Fruit fly (Drosophila melanogaster) whole organism, embryonic: ENCODE results near the gene CG14043.
A peak's percentile ranks its signal among the peaks of the same experiment; 100 is the strongest.

ENCODE experiments used
- Bdp1 ChIP-seq: fragments of 200-800 bp; sonication (Bioruptor generic); optimal IDR thresholded peaks from 3 replicates; lab custom pipeline; 2016; ENCODE audit warnings: missing biosample characterization, missing genetic modification characterization
- CG10654 ChIP-seq: fragments of 200-800 bp; sonication (Bioruptor generic); optimal IDR thresholded peaks from 2 replicates; lab custom pipeline; 2016; ENCODE audit warnings: missing biosample characterization, missing genetic modification characterization
- CG11504 ChIP-seq: fragments of 200-800 bp; sonication (Bioruptor generic); optimal IDR thresholded peaks from 3 replicates; lab custom pipeline; 2019; ENCODE audit warnings: missing biosample characterization, mild to moderate bottlenecking, missing genetic modification characterization, moderate library complexity
- CG13624 ChIP-seq: fragments of 200-800 bp; sonication (Bioruptor generic); optimal IDR thresholded peaks from 2 replicates; lab custom pipeline; 2016; ENCODE audit warnings: missing biosample characterization, missing genetic modification characterization
- CG15514 ChIP-seq: fragments of 200-800 bp; sonication (Bioruptor generic); optimal IDR thresholded peaks from 3 replicates; lab custom pipeline; 2017; ENCODE audit warnings: missing biosample characterization, missing genetic modification characterization, mild to moderate bottlenecking, moderate library complexity, missing genetic modification reagents
- CG2120 ChIP-seq: fragments of 200-800 bp; sonication (Bioruptor generic); optimal IDR thresholded peaks from 3 replicates; lab custom pipeline; 2016; ENCODE audit warnings: missing biosample characterization, missing genetic modification characterization
- CG2678 ChIP-seq: fragments of 200-800 bp; sonication (Bioruptor generic); optimal IDR thresholded peaks from 3 replicates; lab custom pipeline; 2019; ENCODE audit warnings: missing biosample characterization, mild to moderate bottlenecking, missing genetic modification characterization, moderate library complexity
- CG2889 ChIP-seq: fragments of 200-800 bp; sonication (Bioruptor generic); IDR thresholded peaks from 3 replicates; pipeline ENCODE4 v1.3.6; 2022; ENCODE audit warnings: missing biosample characterization, missing genetic modification characterization
- CG3281 ChIP-seq: fragments of 200-800 bp; sonication (Bioruptor generic); optimal IDR thresholded peaks from 3 replicates; lab custom pipeline; 2017; ENCODE audit warnings: missing biosample characterization, mild to moderate bottlenecking, missing genetic modification characterization
- CG3726 ChIP-seq: fragments of 200-800 bp; sonication (Bioruptor generic); IDR thresholded peaks from 3 replicates; pipeline ENCODE4, ENCODE4 v1.3.6; 2022; ENCODE audit warnings: missing biosample characterization, missing genetic modification characterization
- CG5180 ChIP-seq: fragments of 200-800 bp; sonication (Bioruptor generic); optimal IDR thresholded peaks from 3 replicates; lab custom pipeline; 2017; ENCODE audit warnings: missing biosample characterization, missing genetic modification characterization, mild to moderate bottlenecking, moderate library complexity, missing genetic modification reagents
- CG6272 ChIP-seq: fragments of 200-800 bp; sonication (Bioruptor generic); IDR thresholded peaks from 2 replicates; pipeline ENCODE4 v1.3.6; 2022; ENCODE audit warnings: missing biosample characterization, missing genetic modification characterization
- CG8478 ChIP-seq: fragments of >200 bp; optimal IDR thresholded peaks from 2 replicates; lab custom pipeline; 2018
- CG8944 ChIP-seq: fragments of 200-800 bp; sonication (Bioruptor generic); optimal IDR thresholded peaks from 3 replicates; lab custom pipeline; 2016; ENCODE audit warnings: missing biosample characterization, missing genetic modification characterization
- Camta ChIP-seq: fragments of 200-800 bp; sonication (Bioruptor generic); optimal IDR thresholded peaks from 2 replicates; lab custom pipeline; 2016; ENCODE audit warnings: missing biosample characterization, missing genetic modification characterization
- CoRest ChIP-seq: fragments of 200-800 bp; sonication (Bioruptor generic); optimal IDR thresholded peaks from 3 replicates; lab custom pipeline; 2018; ENCODE audit warnings: missing biosample characterization, mild to moderate bottlenecking, missing genetic modification characterization, moderate library complexity
- Deaf1 ChIP-seq: fragments of 200-800 bp; optimal IDR thresholded peaks from 3 replicates; lab custom pipeline; 2019; ENCODE audit warnings: missing biosample characterization, mild to moderate bottlenecking, missing genetic modification characterization, moderate library complexity
- Dip3 ChIP-seq: fragments of 200-800 bp; sonication (Bioruptor generic); optimal IDR thresholded peaks from 3 replicates; lab custom pipeline; 2016; ENCODE audit warnings: missing biosample characterization, missing genetic modification characterization
- GATAe ChIP-seq: fragments of 200-800 bp; sonication (Bioruptor generic); conservative IDR thresholded peaks from 2 replicates; pipeline ENCODE4 v1.3.6; 2022; ENCODE audit warnings: missing biosample characterization, missing genetic modification characterization
- Gug ChIP-seq: fragments of 200-800 bp; sonication (Bioruptor generic); IDR thresholded peaks from 4 replicates; pipeline ENCODE4 v1.3.6; 2022; ENCODE audit warnings: missing biosample characterization, missing genetic modification characterization
- H15 ChIP-seq: fragments of 200-800 bp; sonication (Bioruptor generic); IDR thresholded peaks from 3 replicates; pipeline ENCODE4 v1.3.6; 2022; ENCODE audit warnings: missing biosample characterization, missing genetic modification characterization
- HLHmδ ChIP-seq: fragments of 200-800 bp; sonication (Bioruptor generic); optimal IDR thresholded peaks from 2 replicates; lab custom pipeline; 2018; ENCODE audit warnings: missing biosample characterization, mild to moderate bottlenecking, missing genetic modification characterization, moderate library complexity
- Hmx ChIP-seq: fragments of 200-800 bp; sonication (Bioruptor generic); optimal IDR thresholded peaks from 2 replicates; lab custom pipeline; 2016; ENCODE audit warnings: missing biosample characterization, missing genetic modification characterization
- Jarid2 ChIP-seq: fragments of 200-800 bp; sonication (Bioruptor generic); optimal IDR thresholded peaks from 3 replicates; lab custom pipeline; 2017; ENCODE audit warnings: mild to moderate bottlenecking, missing biosample characterization, missing genetic modification reagents, missing genetic modification characterization
- MESR4 ChIP-seq: fragments of 200-800 bp; sonication (Bioruptor generic); optimal IDR thresholded peaks from 2 replicates; lab custom pipeline; 2018; ENCODE audit warnings: missing biosample characterization, mild to moderate bottlenecking, missing genetic modification characterization, moderate library complexity
- Mrtf ChIP-seq: fragments of 200-800 bp; sonication (Bioruptor generic); IDR thresholded peaks from 3 replicates; pipeline ENCODE4 v1.3.6; 2022; ENCODE audit warnings: missing biosample characterization, missing genetic modification characterization
- Nf-YB ChIP-seq: fragments of 200-800 bp; sonication (Bioruptor generic); optimal IDR thresholded peaks from 3 replicates; lab custom pipeline; 2019; ENCODE audit warnings: missing biosample characterization, mild to moderate bottlenecking, missing genetic modification characterization, moderate library complexity
- Oaz ChIP-seq: fragments of 200-800 bp; sonication (Bioruptor generic); IDR thresholded peaks from 2 replicates; pipeline ENCODE4 v1.3.6; 2022; ENCODE audit warnings: missing biosample characterization, missing genetic modification characterization
- Opbp ChIP-seq: fragments of 200-800 bp; sonication (Bioruptor generic); IDR thresholded peaks from 3 replicates; pipeline ENCODE4 v1.3.6; 2022; ENCODE audit warnings: missing biosample characterization, missing genetic modification characterization; ENCODE audit not compliant: partially characterized antibody
- Spps ChIP-seq: fragments of 200-800 bp; sonication (Bioruptor generic); optimal IDR thresholded peaks from 2 replicates; lab custom pipeline; 2018; ENCODE audit warnings: missing biosample characterization, mild to moderate bottlenecking, missing genetic modification characterization
- Taf1 ChIP-seq: fragments of 200-800 bp; sonication (Bioruptor generic); IDR thresholded peaks from 2 replicates; pipeline ENCODE4 v1.3.6; 2022; ENCODE audit warnings: missing biosample characterization, missing genetic modification characterization
- abd-A ChIP-seq: fragments of 200-800 bp; sonication (Bioruptor generic); optimal IDR thresholded peaks from 3 replicates; lab custom pipeline; 2019; ENCODE audit warnings: missing biosample characterization, mild to moderate bottlenecking, missing genetic modification characterization, moderate library complexity
- bigmax ChIP-seq: fragments of 200-800 bp; sonication (Bioruptor generic); optimal IDR thresholded peaks from 2 replicates; lab custom pipeline; 2018; ENCODE audit warnings: missing biosample characterization, mild to moderate bottlenecking, missing genetic modification characterization
- cad ChIP-seq: fragments of >200 bp; optimal IDR thresholded peaks from 2 replicates; lab custom pipeline; 2017; ENCODE audit warnings: missing biosample characterization, missing genetic modification characterization
- kay ChIP-seq: fragments of 200-800 bp; sonication (Bioruptor generic); optimal IDR thresholded peaks from 2 replicates; lab custom pipeline; 2016; ENCODE audit warnings: missing biosample characterization, missing genetic modification characterization
- lab ChIP-seq: fragments of 200-800 bp; sonication (Bioruptor generic); optimal IDR thresholded peaks from 3 replicates; lab custom pipeline; 2017; ENCODE audit warnings: missing biosample characterization, missing genetic modification characterization, mild to moderate bottlenecking, moderate library complexity, missing genetic modification reagents
- lbe ChIP-seq: fragments of 200-800 bp; sonication (Bioruptor generic); optimal IDR thresholded peaks from 2 replicates; lab custom pipeline; 2016; ENCODE audit warnings: missing biosample characterization, mild to moderate bottlenecking, missing genetic modification characterization
- lov ChIP-seq, 2 experiments: fragments of 200-800 bp in 1 of 2; fragments of >200 bp in 1 of 2; sonication (Bioruptor generic) in 1 of 2; IDR thresholded peaks in 1 of 2; optimal IDR thresholded peaks in 1 of 2; 2 replicates in 1 of 2; 3 replicates in 1 of 2; pipeline versions ENCODE4 v1.3.6 to Lab custom; 2017 to 2022; ENCODE audit warnings: missing biosample characterization in 1 of 2, missing genetic modification characterization in 1 of 2
- pb ChIP-seq: fragments of 200-800 bp; sonication (Bioruptor generic); optimal IDR thresholded peaks from 3 replicates; lab custom pipeline; 2016; ENCODE audit warnings: missing biosample characterization, missing genetic modification characterization
- pnt ChIP-seq: fragments of 200-800 bp; sonication (Bioruptor generic); optimal IDR thresholded peaks from 3 replicates; lab custom pipeline; 2016; ENCODE audit warnings: missing biosample characterization, missing genetic modification characterization
- pros ChIP-seq: fragments of 200-800 bp; sonication (Bioruptor generic); optimal IDR thresholded peaks from 3 replicates; lab custom pipeline; 2019; ENCODE audit warnings: missing biosample characterization, mild to moderate bottlenecking, missing genetic modification characterization, moderate library complexity
- rib ChIP-seq: fragments of 200-800 bp; sonication (Bioruptor generic); IDR thresholded peaks from 2 replicates; pipeline ENCODE4 v1.3.6; 2022; ENCODE audit warnings: missing biosample characterization, missing genetic modification characterization
- row ChIP-seq: fragments of 200-800 bp; sonication (Bioruptor generic); IDR thresholded peaks from 3 replicates; pipeline ENCODE4 v1.3.6; 2022; ENCODE audit warnings: missing biosample characterization, missing genetic modification characterization
- sens-2 ChIP-seq: fragments of 200-800 bp; sonication (Bioruptor generic); IDR thresholded peaks from 2 replicates; pipeline ENCODE4 v1.3.6; 2022; ENCODE audit warnings: missing biosample characterization, missing genetic modification characterization
- shn ChIP-seq: fragments of 200-800 bp; sonication (Bioruptor generic); optimal IDR thresholded peaks from 3 replicates; lab custom pipeline; 2016; ENCODE audit warnings: missing biosample characterization, missing genetic modification characterization
- slp2 ChIP-seq: fragments of 200-800 bp; sonication (Bioruptor generic); optimal IDR thresholded peaks from 2 replicates; lab custom pipeline; 2016; ENCODE audit warnings: missing biosample characterization, missing genetic modification characterization
- tup ChIP-seq: fragments of 200-800 bp; sonication (Bioruptor generic); optimal IDR thresholded peaks from 2 replicates; lab custom pipeline; 2016; ENCODE audit warnings: missing biosample characterization, mild to moderate bottlenecking, missing genetic modification characterization, moderate library complexity
- vfl ChIP-seq: fragments of 200-800 bp; sonication (Bioruptor generic); optimal IDR thresholded peaks from 2 replicates; lab custom pipeline; 2016; ENCODE audit warnings: missing biosample characterization, missing genetic modification characterization
- vnd ChIP-seq: fragments of 200-800 bp; sonication (Bioruptor generic); IDR thresholded peaks from 3 replicates; pipeline ENCODE4 v1.3.6; 2022; ENCODE audit warnings: missing biosample characterization, missing genetic modification characterization; ENCODE audit not compliant: partially characterized antibody
- z ChIP-seq: fragments of 200-800 bp; sonication (Bioruptor generic); IDR thresholded peaks from 3 replicates; pipeline ENCODE4 v1.3.6; 2022; ENCODE audit warnings: missing biosample characterization, missing genetic modification characterization

The CG14043 gene

DNA sequence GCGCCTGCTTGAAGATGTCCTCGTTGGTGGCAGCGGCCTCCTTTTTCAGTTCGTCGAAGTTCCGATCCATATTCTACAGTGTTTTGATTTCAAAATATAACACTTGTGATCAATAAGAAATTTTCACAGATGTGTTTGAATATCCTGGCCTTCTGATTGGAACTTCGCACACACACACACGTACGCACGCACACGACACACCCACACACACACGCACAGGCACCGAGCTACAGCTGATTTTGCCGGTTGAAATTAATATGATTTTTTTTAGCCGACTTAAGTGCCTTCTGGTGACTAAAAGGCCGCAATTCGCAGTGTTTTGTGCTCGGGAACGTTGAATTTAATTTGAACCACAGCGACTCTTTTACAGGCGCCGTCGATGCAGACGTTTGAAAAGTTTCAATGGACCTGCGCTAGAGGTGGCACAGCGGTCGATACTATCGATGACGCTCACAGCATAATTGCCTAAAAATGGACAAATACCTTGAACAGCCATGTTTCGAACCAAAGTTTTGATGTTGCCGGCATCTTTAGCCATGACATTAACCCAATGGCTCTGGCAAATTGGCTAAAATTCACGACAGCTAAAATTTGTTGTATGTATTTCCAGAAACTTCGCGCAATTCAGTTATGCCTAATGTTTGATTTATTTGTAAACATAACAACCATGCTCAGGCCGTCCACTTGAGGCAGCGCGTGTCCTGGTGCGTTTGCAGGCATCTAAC lies 38.0 kb downstream of the CG14043 start, which contains the start of gene Rtnl1 (continued):
- no peak for TF ChIP-seq vfl (GFP tag; lab: Kevin White, UChicago)
- no peak for TF ChIP-seq HLHmδ
- TF ChIP-seq CG2678 (tag; lab: Kevin White, UChicago), result no peak
- TF ChIP-seq Opbp (GFP tag; lab: Robert Waterston, UW), result peak; percentile 95
- TF ChIP-seq Deaf1 (tag; lab: Kevin White, UChicago), result peak; percentile 29
- no peak for TF ChIP-seq lab
- no peak for TF ChIP-seq rib (GFP tag; lab: Robert Waterston, UW)
- no peak for TF ChIP-seq CG10654 (GFP tag; lab: Kevin White, UChicago)
- peak; percentile 47 for TF ChIP-seq CG2120 (GFP tag; lab: Kevin White, UChicago)
- no peak for TF ChIP-seq z (GFP tag; lab: Robert Waterston, UW)
- peak; percentile 57 for TF ChIP-seq row (GFP tag; lab: Robert Waterston, UW)
- TF ChIP-seq Bdp1 (GFP tag; lab: Kevin White, UChicago), result no peak
- TF ChIP-seq Hmx (GFP tag; lab: Kevin White, UChicago), result no peak
- TF ChIP-seq CG3281, result no peak
- TF ChIP-seq CG8478 (lab: Kevin White, UChicago), result peak; percentile 66
- peak; percentile 11 for TF ChIP-seq Dip3 (GFP tag; lab: Kevin White, UChicago)
- TF ChIP-seq CG2889 (GFP tag; lab: Robert Waterston, UW), result no peak
- TF ChIP-seq MESR4, result peak; percentile 77
- TF ChIP-seq sens-2 (GFP tag; lab: Robert Waterston, UW), result no peak
- no peak for TF ChIP-seq Mrtf (GFP tag; lab: Robert Waterston, UW)
- no peak for TF ChIP-seq CG8944 (GFP tag; lab: Kevin White, UChicago)
- TF ChIP-seq CoRest (tag; lab: Kevin White, UChicago), result peak; percentile 48
- peak; percentile 80 for TF ChIP-seq vnd (GFP tag; lab: Robert Waterston, UW)
- TF ChIP-seq tup (GFP tag; lab: Kevin White, UChicago), result no peak
- no peak for TF ChIP-seq lov (optimal IDR thresholded peaks at IDR 0.05; lab: Kevin White, UChicago)
- no peak for TF ChIP-seq lov (GFP tag; IDR thresholded peaks at IDR 0.05; lab: Robert Waterston, UW)
- TF ChIP-seq lbe (GFP tag; lab: Kevin White, UChicago), result no peak
- no peak for TF ChIP-seq bigmax (GFP tag; lab: Kevin White, UChicago)
- no peak for TF ChIP-seq pb (GFP tag; lab: Kevin White, UChicago)
- peak; percentile 93 for TF ChIP-seq CG11504 (tag; lab: Kevin White, UChicago)
- TF ChIP-seq CG6272 (GFP tag; lab: Robert Waterston, UW), result 0 out of 2 replicates have a peak, but pooled peaks have one; percentile 46
- no peak for TF ChIP-seq CG5180
- TF ChIP-seq CG13624 (GFP tag; lab: Kevin White, UChicago), result peak; percentile 71
- TF ChIP-seq Nf-YB, result peak; percentile 21
- no peak for TF ChIP-seq Taf1 (GFP tag; lab: Robert Waterston, UW)
- TF ChIP-seq slp2 (GFP tag; lab: Kevin White, UChicago), result no peak
- TF ChIP-seq kay (GFP tag; lab: Kevin White, UChicago), result no peak
- no peak for TF ChIP-seq GATAe (GFP tag; lab: Robert Waterston, UW)
- no peak for TF ChIP-seq Camta (GFP tag; lab: Kevin White, UChicago)
- no peak for TF ChIP-seq Oaz
- TF ChIP-seq pros (GFP tag; lab: Kevin White, UChicago), result no peak
- no peak for TF ChIP-seq CG3726 (GFP tag; lab: Robert Waterston, UW)
- no peak for TF ChIP-seq H15
- TF ChIP-seq Jarid2 (GFP tag; lab: Kevin White, UChicago), result peak; percentile 42
- TF ChIP-seq abd-A (tag; lab: Kevin White, UChicago), result no peak
- TF ChIP-seq cad, result no peak
- TF ChIP-seq Spps (tag; lab: Kevin White, UChicago), result no peak
- TF ChIP-seq pnt, result no peak
- no peak for TF ChIP-seq Gug
- peak; percentile 84 for TF ChIP-seq CG15514 (GFP tag; lab: Kevin White, UChicago)
- peak; percentile 29 for TF ChIP-seq shn (GFP tag; lab: Kevin White, UChicago)
